Worm (Caenorhabditis elegans) whole organism, L4/young adult: Measurements from ENCODE around the gene hmp-1.

ENCODE experiments used
- dao-5 ChIP-seq: sonication (generic microtip); optimal IDR thresholded peaks from 2 replicates; lab custom pipeline; 2016; ENCODE audit warnings: missing genotype, missing genetic modification characterization, moderate library complexity, missing compliant biosample characterization
- him-1 ChIP-seq: sonication (generic microtip); optimal IDR thresholded peaks from 2 replicates; lab custom pipeline; 2016; ENCODE audit warnings: missing genotype, missing genetic modification reagents, missing genetic modification characterization, missing compliant biosample characterization

DNA sequence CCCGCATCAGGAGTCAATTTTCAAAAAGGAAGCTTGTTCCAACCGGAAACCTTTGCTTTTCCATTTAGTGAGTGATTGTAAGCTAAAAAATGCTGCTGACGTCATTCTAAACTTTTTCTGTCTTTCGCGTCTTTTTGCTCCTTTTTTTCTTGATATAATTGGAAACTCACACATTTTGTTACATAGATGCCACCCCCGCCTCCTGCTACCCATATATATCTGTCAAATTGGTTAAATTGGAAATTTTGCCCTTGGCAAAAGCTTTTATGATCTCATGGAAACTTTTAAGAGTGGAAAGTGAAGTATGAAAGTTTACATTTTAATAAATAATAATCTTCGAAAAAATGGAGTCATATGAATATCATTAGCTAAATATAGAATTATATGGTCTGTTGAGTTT lies 35.7 kb upstream of the hmp-1 start:
- TF ChIP-seq him-1 (no peak), dao-5 (tag; lab: Kevin White, UChicago) (no peak)
